Fruit fly (Drosophila melanogaster): ENCODE measurements around the gene stet.
A peak's percentile ranks its signal among the peaks of the same experiment; 100 is the strongest.

The stet gene

DNA sequence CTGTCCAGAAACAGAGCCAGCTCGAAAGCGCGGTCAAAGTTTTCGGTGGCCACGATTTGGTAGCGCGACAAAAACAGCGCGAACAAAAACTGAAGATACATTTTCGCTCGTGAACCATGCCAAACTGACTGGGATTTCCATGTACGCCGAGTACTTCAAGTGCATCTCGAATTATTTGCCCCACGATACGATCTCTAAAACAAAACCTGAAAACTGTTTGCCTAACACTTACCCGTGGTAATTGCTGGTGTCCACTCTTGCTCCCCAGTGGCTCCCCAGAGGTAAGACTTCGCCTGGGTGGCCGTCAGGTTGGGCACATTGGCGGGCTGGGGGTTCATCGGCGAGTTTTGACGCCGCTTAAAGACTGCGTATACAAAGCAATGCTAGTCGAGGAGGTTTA lies 41.8 kb upstream of the stet start, which contains the start of gene Ir62a:
Ir62a (minus strand) TSS at position 101 of the 400 bp plus-strand sequence.
- no peak for TF ChIP-seq topi (GFP tag; optimal IDR thresholded peaks at IDR 0.05)
- TF ChIP-seq CG32006 (GFP tag; optimal IDR thresholded peaks at IDR 0.05): no peak
- TF ChIP-seq CG34406 (GFP tag; optimal IDR thresholded peaks at IDR 0.05): no peak
- TF ChIP-seq CG31627 (GFP tag; optimal IDR thresholded peaks at IDR 0.05): no peak
- TF ChIP-seq ss (GFP tag; optimal IDR thresholded peaks at IDR 0.05): no peak
- no peak for TF ChIP-seq CG6808 (GFP tag; optimal IDR thresholded peaks at IDR 0.05)
- TF ChIP-seq Hr39 (GFP tag; optimal IDR thresholded peaks at IDR 0.05): no peak
- TF ChIP-seq CG6792 (GFP tag; optimal IDR thresholded peaks at IDR 0.05): no peak
- no peak for TF ChIP-seq CG9139 (GFP tag; optimal IDR thresholded peaks at IDR 0.05)
- no peak for TF ChIP-seq Gug (GFP tag; IDR thresholded peaks at IDR 0.05)
- TF ChIP-seq Smox (GFP tag; optimal IDR thresholded peaks at IDR 0.05): no peak
- TF ChIP-seq Lpt (GFP tag; optimal IDR thresholded peaks at IDR 0.05): no peak
- TF ChIP-seq Hr38 (GFP tag; optimal IDR thresholded peaks at IDR 0.05): no peak
- TF ChIP-seq CG7368 (GFP tag; optimal IDR thresholded peaks at IDR 0.05): no peak
- TF ChIP-seq Ets21C (GFP tag; optimal IDR thresholded peaks at IDR 0.05): no peak
- TF ChIP-seq acj6 (GFP tag; optimal IDR thresholded peaks at IDR 0.05): no peak
- TF ChIP-seq Eip93F (GFP tag; optimal IDR thresholded peaks at IDR 0.05): no peak
- TF ChIP-seq CG6854 (GFP tag; optimal IDR thresholded peaks at IDR 0.05): no peak
- TF ChIP-seq CG11902 (GFP tag; optimal IDR thresholded peaks at IDR 0.05): no peak

DNA sequence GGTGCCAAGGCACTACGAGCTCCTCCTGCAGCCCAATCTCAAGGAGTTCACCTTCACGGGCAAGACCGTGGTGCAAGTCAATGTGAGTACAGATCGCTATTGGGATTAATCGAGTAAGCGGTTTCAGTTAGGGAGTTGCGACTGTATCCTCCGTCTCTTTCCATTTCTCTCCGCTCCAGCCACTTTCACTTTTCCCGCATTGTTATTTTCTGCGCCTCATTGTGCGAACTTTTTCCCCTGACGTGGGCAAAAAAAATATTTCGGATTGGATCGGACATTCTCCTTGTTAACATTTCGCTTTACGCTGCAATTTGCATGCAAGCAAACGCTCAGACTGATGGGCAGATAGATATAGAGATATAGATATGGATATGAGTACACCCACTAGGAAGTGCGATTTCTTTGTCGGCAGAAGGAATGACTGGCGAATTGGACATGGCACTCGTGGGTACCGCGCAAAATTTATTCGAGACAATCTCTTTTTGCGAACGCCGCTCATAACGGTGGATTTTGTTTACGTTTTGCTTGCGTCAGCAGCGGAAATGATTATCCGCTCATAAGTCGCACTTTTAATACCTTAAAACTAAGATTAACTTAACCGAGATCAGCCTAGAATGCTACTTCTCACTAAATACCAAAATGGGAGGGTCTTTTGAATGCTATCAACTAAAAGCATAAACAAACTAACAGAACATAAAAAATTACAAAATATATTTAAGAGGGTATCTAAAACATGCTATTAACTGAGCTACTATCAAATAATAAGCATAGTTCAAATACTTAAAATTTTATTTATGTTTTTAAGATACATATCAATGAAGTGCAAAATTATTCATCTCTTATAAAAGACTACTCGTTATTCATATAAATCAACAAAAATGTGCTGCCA lies 29.6 kb upstream of the stet start:
- TF ChIP-seq esn (GFP tag; optimal IDR thresholded peaks at IDR 0.05) (peak; percentile 60), Eip93F (GFP tag; optimal IDR thresholded peaks at IDR 0.05) (no peak), topi (GFP tag; optimal IDR thresholded peaks at IDR 0.05) (no peak), eg (GFP tag; IDR thresholded peaks at IDR 0.05) (peak; percentile 43; the same call in 1 of the 3 replicates), CG11902 (GFP tag; optimal IDR thresholded peaks at IDR 0.05) (peak; percentile 45), CG11762 (GFP tag; optimal IDR thresholded peaks at IDR 0.05; ENCODE audit: insufficient read depth) (peak; percentile 40), pdm3 (GFP tag; optimal IDR thresholded peaks at IDR 0.05) (no peak), CG6792 (GFP tag; optimal IDR thresholded peaks at IDR 0.05) (peak; percentile 5), cyc (GFP tag; optimal IDR thresholded peaks at IDR 0.05) (peak; percentile 51), svp (GFP tag) (peak; percentile 82), Blimp-1 (GFP tag; optimal IDR thresholded peaks at IDR 0.05) (peak; percentile 93), spab (GFP tag; optimal IDR thresholded peaks at IDR 0.05) (peak; percentile 10), CG10631 (GFP tag; optimal IDR thresholded peaks at IDR 0.05) (no peak), CG6276 (GFP tag; optimal IDR thresholded peaks at IDR 0.05) (peak; percentile 48), CG8319 (GFP tag; optimal IDR thresholded peaks at IDR 0.05) (peak; percentile 15)

dm6 chr3L:1517274-1518047 lies 28.1 kb upstream of the stet start:
- TF ChIP-seq svp (GFP tag): peak; percentile 82
- peak; percentile 75 for TF ChIP-seq achi (GFP tag; optimal IDR thresholded peaks at IDR 0.05)
- peak; percentile 15 to 38 for TF ChIP-seq ss (GFP tag; optimal IDR thresholded peaks at IDR 0.05)
- TF ChIP-seq salr (GFP tag; optimal IDR thresholded peaks at IDR 0.05): peak; percentile 42 to 47
- peak; percentile 85 for TF ChIP-seq OdsH (GFP tag; optimal IDR thresholded peaks at IDR 0.05)
- peak; percentile 86 for TF ChIP-seq CG3919 (GFP tag; optimal IDR thresholded peaks at IDR 0.05)
- peak; percentile 72 for TF ChIP-seq Smox (GFP tag; optimal IDR thresholded peaks at IDR 0.05)
- peak; percentile 72 for TF ChIP-seq CG8119 (GFP tag; IDR thresholded peaks at IDR 0.05)
- peak; percentile 42 for TF ChIP-seq CG11902 (GFP tag; optimal IDR thresholded peaks at IDR 0.05)
- peak; percentile 76 for TF ChIP-seq Hr4 (GFP tag; optimal IDR thresholded peaks at IDR 0.05)
- peak; percentile 50 for TF ChIP-seq CG10669 (GFP tag; optimal IDR thresholded peaks at IDR 0.05)
- TF ChIP-seq Eip75B (GFP tag; optimal IDR thresholded peaks at IDR 0.05): peak; percentile 60
- peak; percentile 89 for TF ChIP-seq CG6163 (GFP tag; IDR thresholded peaks at IDR 0.05)
- peak; percentile 44 for TF ChIP-seq Sox15 (GFP tag; optimal IDR thresholded peaks at IDR 0.05)
- TF ChIP-seq lz (GFP tag; optimal IDR thresholded peaks at IDR 0.05): peak; percentile 78
- peak; percentile 68 for TF ChIP-seq Hr38 (GFP tag; optimal IDR thresholded peaks at IDR 0.05)
- TF ChIP-seq fkh (GFP tag; optimal IDR thresholded peaks at IDR 0.05): no peak
- TF ChIP-seq CG9139 (GFP tag; optimal IDR thresholded peaks at IDR 0.05): peak; percentile 45
- TF ChIP-seq CG3032 (tag; optimal IDR thresholded peaks at IDR 0.05): peak; percentile 10
- TF ChIP-seq Hr39 (GFP tag; optimal IDR thresholded peaks at IDR 0.05): peak; percentile 78
- TF ChIP-seq Sox102F (GFP tag; optimal IDR thresholded peaks at IDR 0.05): peak; percentile 79
- TF ChIP-seq Blimp-1 (GFP tag; optimal IDR thresholded peaks at IDR 0.05): peak; percentile 32
